Worm (Caenorhabditis elegans): Measurements from ENCODE around the gene col-2.

Gene col-2

DNA sequence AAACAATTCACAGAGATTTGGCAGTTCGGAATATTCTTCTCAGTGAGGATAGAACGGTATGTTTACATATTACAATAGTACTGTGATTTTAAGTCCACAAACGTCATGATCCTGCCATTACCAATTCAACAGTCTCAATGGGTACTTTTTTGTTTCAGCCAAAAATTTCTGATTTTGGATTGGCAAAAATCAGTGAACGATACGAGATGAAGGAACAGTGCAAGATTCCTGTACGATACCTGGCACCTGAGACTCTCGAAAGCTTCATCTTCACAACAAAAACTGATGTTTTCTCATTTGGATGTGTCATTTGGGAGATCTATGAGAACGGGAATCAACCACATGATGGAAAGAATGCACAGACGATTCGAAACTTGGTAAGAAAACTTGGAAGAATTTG is 7.2 kb downstream of the col-2 start:
- TF ChIP-seq nhr-48 (tag; optimal IDR thresholded peaks at IDR 0.05) (no peak), unc-62 (GFP tag; optimal IDR thresholded peaks at IDR 0.05 in 1 of 2) (peak in 1 of 2 experiments; percentile 92), unc-62 (tag; optimal IDR thresholded peaks at IDR 0.05) (no peak)

DNA sequence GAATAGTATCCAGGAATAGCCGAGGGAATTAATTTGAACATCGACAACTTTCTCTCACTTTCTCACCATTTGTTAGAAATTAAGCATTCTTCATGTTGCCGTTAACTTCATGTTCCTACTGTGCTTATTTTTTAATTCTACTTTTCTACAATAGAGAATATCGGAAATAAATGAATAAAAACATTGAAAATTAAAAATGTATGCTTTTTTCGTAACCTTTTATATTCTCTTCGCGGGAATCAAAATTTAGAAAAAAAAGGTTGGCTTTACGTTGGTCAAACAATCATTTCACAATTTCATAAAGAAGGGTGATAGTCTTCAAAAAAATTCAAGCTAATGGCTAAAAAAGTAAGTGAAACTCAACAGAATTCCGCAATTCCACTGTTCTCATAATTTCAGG is 9.4 kb downstream of the col-2 start, which contains the start of gene W01B6.5:
W01B6.5 (plus strand) TSS at position 301 of the 400 bp plus-strand sequence.
- TF ChIP-seq zag-1 (tag; optimal IDR thresholded peaks at IDR 0.05) (no peak), hmg-1.1 (GFP tag; IDR thresholded peaks at IDR 0.05) (no peak), Y5F2A.4 (GFP tag; optimal IDR thresholded peaks at IDR 0.05) (no peak)

DNA sequence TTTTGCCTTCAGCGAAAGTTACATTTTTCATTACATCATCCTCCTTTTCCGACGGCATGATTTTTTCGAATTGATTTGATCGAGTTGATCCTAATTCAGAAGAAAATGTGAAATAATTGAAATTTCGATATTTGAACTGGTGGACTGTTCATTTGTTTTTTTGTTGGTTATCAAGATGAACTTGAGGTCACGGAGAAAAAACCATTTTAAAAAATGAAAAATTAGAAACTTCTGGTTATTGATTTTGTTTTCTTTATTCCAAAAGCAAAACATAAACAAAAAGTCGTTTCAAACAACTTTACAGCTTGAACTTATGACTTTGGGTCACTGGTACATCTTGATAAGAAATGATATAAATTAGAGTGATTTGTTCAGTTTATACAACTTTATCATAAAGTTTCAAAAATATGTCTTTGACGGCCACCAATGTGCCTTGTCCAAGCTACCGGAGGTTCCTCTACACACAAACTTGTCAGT is 10.2 kb downstream of the col-2 start, which contains the start of the genes ttbk-4 and W01B6.4:
ttbk-4 (minus strand) TSS at position 101 of the 477 bp plus-strand sequence.
W01B6.4 (plus strand) TSS at position 427 of the 477 bp plus-strand sequence.
- TF ChIP-seq dve-1 (tag; optimal IDR thresholded peaks at IDR 0.05; ENCODE audit: insufficient read depth) (no peak), unc-62 (GFP tag; optimal IDR thresholded peaks at IDR 0.05 in 1 of 2) (peak in 1 of 2 experiments; percentile 2), unc-62 (tag; optimal IDR thresholded peaks at IDR 0.05) (no peak)

DNA sequence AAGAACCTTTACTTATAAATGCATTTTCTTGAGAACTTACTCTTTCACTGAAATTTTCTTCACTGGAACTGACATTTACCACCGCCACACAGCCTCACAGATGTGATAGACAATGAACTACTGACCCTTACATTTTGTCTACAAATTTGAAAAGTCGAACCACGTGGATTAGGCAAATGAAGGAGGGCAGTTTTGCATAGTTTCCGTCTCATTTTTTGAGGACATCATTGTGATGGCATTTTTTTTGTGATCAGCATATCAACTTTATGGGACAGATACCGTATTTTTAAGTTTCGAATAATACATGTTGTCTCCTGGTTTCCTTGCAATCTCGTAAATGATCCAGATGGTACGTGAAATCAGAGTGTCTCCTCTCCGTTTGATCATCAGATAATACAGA is 12.7 kb downstream of the col-2 start, which contains the start of gene W01B6.3:
W01B6.3 (minus strand) TSS at position 101 of the 400 bp plus-strand sequence.
- TF ChIP-seq unc-62 (GFP tag; optimal IDR thresholded peaks at IDR 0.05 in 1 of 2) (peak in 1 of 2 experiments; percentile 50), unc-62 (tag; optimal IDR thresholded peaks at IDR 0.05) (no peak), Y75B8A.6 (GFP tag; IDR thresholded peaks at IDR 0.05) (no peak)

DNA sequence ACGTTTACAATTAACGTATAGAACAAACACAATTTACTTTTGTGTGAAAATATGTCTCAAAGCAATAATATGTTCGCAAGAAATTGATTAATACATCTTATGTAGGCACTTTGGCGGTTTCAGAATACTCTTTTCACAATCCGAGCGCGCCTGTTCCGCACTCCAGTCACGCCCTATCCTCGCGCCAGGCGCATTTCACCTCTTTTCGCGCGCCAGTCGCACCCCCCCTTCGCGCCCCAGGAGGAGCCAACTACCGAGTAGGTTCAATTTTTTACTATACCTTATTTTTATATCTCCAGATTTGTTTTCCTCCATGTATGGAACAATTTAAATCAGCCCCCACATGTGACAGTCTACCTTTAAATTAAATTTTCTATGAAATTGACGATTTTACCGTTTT is 14.1 kb downstream of the col-2 start:
- TF ChIP-seq set-16 (GFP tag; IDR thresholded peaks at IDR 0.05), result peak; percentile 76

DNA sequence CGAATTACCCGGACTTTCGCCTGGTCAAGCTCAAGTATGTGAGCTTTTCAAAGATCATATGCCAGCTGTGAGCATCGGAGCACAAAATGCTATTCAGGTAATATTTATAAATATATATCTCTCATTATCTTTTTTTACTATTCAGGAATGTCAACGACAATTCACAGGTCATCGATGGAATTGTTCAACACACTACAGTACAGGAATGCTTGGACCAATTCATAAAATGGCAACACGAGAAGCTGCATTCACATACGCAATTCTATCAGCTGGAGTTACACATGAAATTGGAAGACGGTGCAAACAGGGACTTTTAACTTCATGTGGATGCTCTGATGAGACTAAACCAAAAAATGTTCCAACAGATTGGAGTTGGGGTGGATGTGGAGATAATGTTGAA is 17.0 kb downstream of the col-2 start:
- TF ChIP-seq R02D3.7 (tag; optimal IDR thresholded peaks at IDR 0.05), result no peak
- peak in 1 of 2 experiments; percentile 96 for TF ChIP-seq unc-62 (GFP tag; optimal IDR thresholded peaks at IDR 0.05 in 1 of 2)
- TF ChIP-seq unc-62 (tag; optimal IDR thresholded peaks at IDR 0.05), result no peak
- TF ChIP-seq egl-43 (GFP tag; IDR thresholded peaks at IDR 0.05), result no peak
- no peak for TF ChIP-seq nhr-42 (GFP tag; IDR thresholded peaks at IDR 0.05)

DNA sequence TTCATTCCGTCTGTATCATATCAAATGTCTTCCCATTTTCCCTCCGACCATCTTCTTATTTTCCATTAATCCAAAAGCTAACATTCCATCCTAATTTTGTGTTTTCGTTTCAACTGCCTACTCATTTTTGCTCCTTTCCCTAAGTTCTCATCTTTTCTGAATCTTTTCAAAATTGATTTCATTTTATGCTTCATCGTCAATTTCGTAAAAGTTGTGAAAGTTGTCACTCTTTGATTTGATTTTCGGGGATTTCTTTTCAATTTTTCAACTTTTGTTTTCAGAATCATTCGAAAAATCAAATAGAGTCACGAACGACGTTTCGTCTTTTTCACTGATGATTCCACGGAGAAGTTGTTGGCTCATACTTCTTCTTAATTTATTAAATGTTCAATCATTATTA is 17.7 kb downstream of the col-2 start, which contains the start of gene cwn-2:
cwn-2 (plus strand) TSS at position 276 of the 400 bp plus-strand sequence.
- TF ChIP-seq ces-1 (GFP tag; optimal IDR thresholded peaks at IDR 0.05), result peak; percentile 3
- TF ChIP-seq fkh-10 (GFP tag; optimal IDR thresholded peaks at IDR 0.05), result peak; percentile 81
- TF ChIP-seq unc-62 (GFP tag; optimal IDR thresholded peaks at IDR 0.05 in 1 of 2), result peak in 1 of 2 experiments; percentile 21
- TF ChIP-seq unc-62 (tag; optimal IDR thresholded peaks at IDR 0.05), result no peak
- TF ChIP-seq Y75B8A.6 (GFP tag; IDR thresholded peaks at IDR 0.05), result no peak

DNA sequence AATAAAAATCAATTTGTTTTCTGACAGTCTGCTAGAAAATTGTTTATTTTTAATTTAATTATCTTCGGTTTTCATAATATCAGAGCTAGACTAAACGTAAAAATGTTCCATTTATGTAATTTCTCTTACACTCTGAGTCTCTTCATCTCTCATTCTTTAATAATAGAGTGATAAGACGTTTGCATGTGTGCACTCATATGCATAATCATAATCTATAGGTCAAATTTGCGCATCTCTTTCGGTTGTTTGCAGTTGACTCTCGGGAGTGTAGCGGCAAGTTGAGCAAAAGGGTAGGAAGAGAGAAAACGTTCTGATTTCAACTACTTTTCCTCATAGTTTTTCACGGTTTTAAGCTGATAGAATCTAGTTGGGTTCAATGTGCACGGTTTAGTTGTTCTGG is 18.8 kb downstream of the col-2 start:
- TF ChIP-seq pqm-1 (tag; optimal IDR thresholded peaks at IDR 0.05) (peak; percentile 1), nhr-6 (tag; optimal IDR thresholded peaks at IDR 0.05) (peak; percentile 59), ceh-44 (GFP tag; IDR thresholded peaks at IDR 0.05) (no peak)

DNA sequence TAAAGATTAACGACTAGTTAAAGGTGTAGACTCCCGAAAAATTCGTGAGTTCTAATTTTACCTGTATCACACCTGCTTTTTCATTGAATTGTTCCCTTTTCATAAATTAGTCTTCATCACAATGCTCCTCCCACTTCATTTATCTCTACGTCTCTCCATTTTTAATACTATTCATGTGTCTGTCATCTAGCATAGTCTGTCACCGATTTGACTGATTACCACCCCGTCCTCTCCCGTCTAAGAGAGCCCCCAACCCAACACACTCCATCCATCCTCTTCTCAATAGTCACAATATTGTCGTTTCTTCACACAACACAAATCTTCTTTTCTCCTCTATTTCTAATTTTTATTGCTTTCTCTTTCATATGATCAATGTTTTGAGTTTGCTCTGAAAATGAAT is 20.1 kb downstream of the col-2 start:
- peak in 1 of 2 experiments; percentile 80 for TF ChIP-seq unc-62 (GFP tag; optimal IDR thresholded peaks at IDR 0.05 in 1 of 2)
- TF ChIP-seq unc-62 (tag; optimal IDR thresholded peaks at IDR 0.05), result no peak
- TF ChIP-seq aly-2 (tag; optimal IDR thresholded peaks at IDR 0.05), result no peak

DNA sequence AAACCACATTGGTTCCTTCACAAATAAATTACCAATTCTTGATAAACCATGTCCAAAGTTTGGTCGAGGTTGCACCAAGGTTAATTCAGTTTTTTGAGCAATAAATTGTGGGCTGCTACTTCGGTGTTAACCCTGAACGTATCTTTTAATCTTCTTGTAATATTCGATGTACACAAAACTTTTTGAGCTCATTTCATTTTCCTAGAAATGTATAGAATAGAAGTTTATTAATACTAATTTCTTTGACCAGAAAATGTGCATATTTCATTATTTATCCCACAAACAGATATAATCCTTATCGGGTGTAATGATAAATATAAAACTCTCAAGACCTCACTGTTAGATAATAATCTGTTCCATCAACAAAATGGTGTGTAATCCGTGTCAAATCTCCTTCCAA is 21.3 kb downstream of the col-2 start:
- TF ChIP-seq dve-1 (tag; optimal IDR thresholded peaks at IDR 0.05; ENCODE audit: insufficient read depth), result no peak
- TF ChIP-seq Y5F2A.4 (GFP tag; optimal IDR thresholded peaks at IDR 0.05), result no peak
- no peak for TF ChIP-seq php-3 (GFP tag; IDR thresholded peaks at IDR 0.05)
- no peak for TF ChIP-seq tag-97 (GFP tag; IDR thresholded peaks at IDR 0.05)
- no peak for TF ChIP-seq nhr-111 (GFP tag; optimal IDR thresholded peaks at IDR 0.05)
- TF ChIP-seq unc-62 (GFP tag; optimal IDR thresholded peaks at IDR 0.05 in 1 of 2), result peak in 1 of 2 experiments; percentile 89
- TF ChIP-seq unc-62 (tag; optimal IDR thresholded peaks at IDR 0.05), result no peak
- TF ChIP-seq nhr-48 (tag; optimal IDR thresholded peaks at IDR 0.05), result no peak
- TF ChIP-seq ctbp-1 (GFP tag; IDR thresholded peaks at IDR 0.05), result no peak

Data from whole organism, L4 larva.